Fruit fly (Drosophila melanogaster): ENCODE data around the gene Atg18a.
"Not testable (repeated sequence)": the region's sequence is repeated elsewhere in the genome, so short reads cannot be mapped to it uniquely, and the experiment has no call there.

Atg18a gene

DNA sequence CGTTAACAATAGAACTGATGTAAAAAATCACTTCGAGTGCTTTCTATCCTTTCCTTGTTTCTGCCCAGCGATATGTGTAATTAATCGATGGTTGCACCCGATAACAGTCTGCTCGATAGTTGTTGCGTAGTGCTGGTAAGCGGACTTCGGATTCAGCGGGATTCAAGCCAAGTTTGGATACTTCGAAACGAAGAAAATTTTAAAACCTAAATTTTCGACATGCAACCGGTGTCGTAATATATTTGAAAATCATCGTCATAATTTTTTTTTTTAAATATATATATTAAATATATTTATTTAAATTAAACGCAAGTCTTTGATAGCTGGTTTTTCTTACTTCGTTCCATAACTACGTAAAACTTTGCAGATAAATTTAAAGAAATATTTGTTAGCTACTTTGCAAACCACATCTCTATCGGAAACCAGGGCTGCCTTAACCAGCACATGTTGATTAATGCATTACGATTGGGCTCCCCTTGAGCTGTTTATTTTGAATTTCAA lies 11.2 kb downstream of the Atg18a start, which contains the start of the genes UbcE2M and Dhps:
Gene UbcE2M, minus strand, starts transcription at position 209 of the 501 bp plus-strand sequence.
Gene Dhps, plus strand, starts transcription at position 429 of the 501 bp plus-strand sequence.
- TF ChIP-seq Myc (optimal IDR thresholded peaks at IDR 0.05) (no peak), insv (optimal IDR thresholded peaks at IDR 0.05) (no peak), psq (optimal IDR thresholded peaks at IDR 0.05) (no peak), Sin3A (optimal IDR thresholded peaks at IDR 0.05) (no peak), ttk (optimal IDR thresholded peaks at IDR 0.05) (no peak), h (optimal IDR thresholded peaks at IDR 0.05) (no peak)

dm6 chr3L:8202317-8202842 lies 15.7 kb downstream of the Atg18a start, which contains the start of the genes CG7366 and CG13679:
CG7366 (minus strand) TSS chr3L:8202417.
CG13679 (plus strand) TSS chr3L:8202792.
- TF ChIP-seq Myc (optimal IDR thresholded peaks at IDR 0.05), result no peak
- TF ChIP-seq ttk (optimal IDR thresholded peaks at IDR 0.05), result no peak
- no peak for TF ChIP-seq h (optimal IDR thresholded peaks at IDR 0.05)
- TF ChIP-seq insv (optimal IDR thresholded peaks at IDR 0.05), result no peak
- no peak for TF ChIP-seq Sin3A (optimal IDR thresholded peaks at IDR 0.05)
- no peak for TF ChIP-seq psq (optimal IDR thresholded peaks at IDR 0.05)

dm6 chr3L:8210596-8210995 lies 23.9 kb downstream of the Atg18a start, which contains the start of gene tut:
tut (minus strand) TSS chr3L:8210743.
- TF ChIP-seq psq (optimal IDR thresholded peaks at IDR 0.05) (no peak), insv (optimal IDR thresholded peaks at IDR 0.05) (no peak), Myc (optimal IDR thresholded peaks at IDR 0.05) (no peak), h (optimal IDR thresholded peaks at IDR 0.05) (no peak), ttk (optimal IDR thresholded peaks at IDR 0.05) (no peak), Sin3A (optimal IDR thresholded peaks at IDR 0.05) (no peak)

- no peak for TF ChIP-seq Myc (optimal IDR thresholded peaks at IDR 0.05)
- TF ChIP-seq h (optimal IDR thresholded peaks at IDR 0.05), result no peak
Observed at dm6 chr3L:8211590-8211989, 24.9 kb downstream of the Atg18a start, which contains the start of gene CG8006. CG8006 (plus strand) TSS chr3L:8211890.

DNA sequence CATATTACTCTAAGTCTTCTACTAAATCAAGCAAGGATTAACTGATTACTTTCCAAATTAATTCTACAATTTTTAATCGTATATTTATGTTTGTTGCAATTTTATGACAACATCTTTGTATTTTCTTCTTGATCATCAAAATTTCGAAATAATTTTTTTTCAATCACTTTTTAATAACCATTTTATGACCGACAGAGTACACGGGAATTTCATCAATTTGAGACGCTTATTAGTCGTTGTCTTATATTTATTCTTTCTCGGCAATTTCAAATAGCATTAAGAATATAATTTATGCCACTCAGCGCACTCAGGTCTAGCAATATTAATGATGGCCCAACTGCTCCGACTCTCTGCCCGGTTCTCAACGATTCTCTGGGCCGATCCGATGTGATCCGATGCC lies 28.3 kb downstream of the Atg18a start, which contains the start of gene CG8012:
Gene CG8012, plus strand, starts transcription at position 301 of the 400 bp plus-strand sequence.
- no peak for TF ChIP-seq Myc (optimal IDR thresholded peaks at IDR 0.05)
- no peak for TF ChIP-seq Sin3A (optimal IDR thresholded peaks at IDR 0.05)
- no peak for TF ChIP-seq insv (optimal IDR thresholded peaks at IDR 0.05)
- no peak for TF ChIP-seq h (optimal IDR thresholded peaks at IDR 0.05)
- no peak for TF ChIP-seq psq (optimal IDR thresholded peaks at IDR 0.05)
- TF ChIP-seq ttk (optimal IDR thresholded peaks at IDR 0.05), result no peak

dm6 chr3L:8218883-8219282 lies 32.2 kb downstream of the Atg18a start, which contains the start of gene CG13674:
CG13674 (minus strand) TSS chr3L:8218983.
- no peak for TF ChIP-seq Myc (optimal IDR thresholded peaks at IDR 0.05)
- TF ChIP-seq psq (optimal IDR thresholded peaks at IDR 0.05), result no peak
- no peak for TF ChIP-seq insv (optimal IDR thresholded peaks at IDR 0.05)
- TF ChIP-seq ttk (optimal IDR thresholded peaks at IDR 0.05), result no peak
- TF ChIP-seq Sin3A (optimal IDR thresholded peaks at IDR 0.05), result no peak
- TF ChIP-seq h (optimal IDR thresholded peaks at IDR 0.05), result no peak

DNA sequence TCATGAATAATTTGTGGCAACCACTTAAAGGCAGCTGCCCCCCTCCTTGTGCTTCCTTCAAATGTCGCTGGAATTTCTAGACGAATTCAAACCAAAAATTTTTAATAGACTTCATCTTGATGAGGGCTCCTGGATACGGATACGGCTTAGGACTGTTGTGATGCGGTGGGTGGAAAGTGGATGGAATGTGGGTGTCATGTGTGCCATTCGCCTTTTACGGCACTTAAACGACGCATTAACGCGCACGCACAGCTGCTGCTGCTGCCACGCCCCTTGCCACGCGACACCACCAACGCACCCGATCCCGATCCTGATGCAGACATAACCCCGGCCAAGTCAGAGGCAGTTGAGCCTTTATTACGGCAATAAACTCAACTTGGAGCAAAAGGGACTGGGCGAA lies 33.0 kb downstream of the Atg18a start:
- no peak for TF ChIP-seq Myc (optimal IDR thresholded peaks at IDR 0.05)
- no peak for TF ChIP-seq psq (optimal IDR thresholded peaks at IDR 0.05)
- TF ChIP-seq h (optimal IDR thresholded peaks at IDR 0.05), result no peak
- no peak for TF ChIP-seq ttk (optimal IDR thresholded peaks at IDR 0.05)
- TF ChIP-seq Sin3A (optimal IDR thresholded peaks at IDR 0.05), result no peak
- no peak for TF ChIP-seq insv (optimal IDR thresholded peaks at IDR 0.05)

- TF ChIP-seq insv (optimal IDR thresholded peaks at IDR 0.05) (no peak), psq (optimal IDR thresholded peaks at IDR 0.05) (no peak), Myc (optimal IDR thresholded peaks at IDR 0.05) (no peak), Sin3A (optimal IDR thresholded peaks at IDR 0.05) (no peak), ttk (optimal IDR thresholded peaks at IDR 0.05) (no peak), h (optimal IDR thresholded peaks at IDR 0.05) (no peak)
Observed at dm6 chr3L:8221835-8222234, 35.2 kb downstream of the Atg18a start, which contains the start of gene CG13678. CG13678 (plus strand) TSS chr3L:8222141.

- no peak for TF ChIP-seq Myc (optimal IDR thresholded peaks at IDR 0.05)
- no peak for TF ChIP-seq insv (optimal IDR thresholded peaks at IDR 0.05)
- no peak for TF ChIP-seq ttk (optimal IDR thresholded peaks at IDR 0.05)
- no peak for TF ChIP-seq Sin3A (optimal IDR thresholded peaks at IDR 0.05)
- TF ChIP-seq psq (optimal IDR thresholded peaks at IDR 0.05), result no peak
- TF ChIP-seq h (optimal IDR thresholded peaks at IDR 0.05), result no peak
Observed at dm6 chr3L:8228924-8229323, 42.3 kb downstream of the Atg18a start, which contains the start of gene eIF4E3. eIF4E3 (plus strand) TSS chr3L:8229224.

dm6 chr3L:8238347-8238746 lies 51.7 kb downstream of the Atg18a start, which contains the start of gene Dscam4:
Dscam4 (plus strand) TSS chr3L:8238647.
- TF ChIP-seq ttk, h, psq (optimal IDR thresholded peaks at IDR 0.05): not testable (repeated sequence)

- no peak for TF ChIP-seq ttk (optimal IDR thresholded peaks at IDR 0.05)
- TF ChIP-seq insv (optimal IDR thresholded peaks at IDR 0.05), result no peak
- TF ChIP-seq psq (optimal IDR thresholded peaks at IDR 0.05), result no peak
- TF ChIP-seq Sin3A (optimal IDR thresholded peaks at IDR 0.05), result no peak
- TF ChIP-seq Myc (optimal IDR thresholded peaks at IDR 0.05), result no peak
- no peak for TF ChIP-seq h (optimal IDR thresholded peaks at IDR 0.05)
Observed at dm6 chr3L:8240501-8240900, 53.8 kb downstream of the Atg18a start, which contains the start of gene CG7213. CG7213 (minus strand) TSS chr3L:8240601.

All from Kc167 (cell line).